Worm (Caenorhabditis elegans) whole organism, young adult: ENCODE results near the gene sna-3.

Source experiments
- cebp-1 ChIP-seq, 2 experiments: fragments of 200-800 bp in 1 of 2; sonication (Bioruptor generic) in 1 of 2; sonication (generic microtip) in 1 of 2; IDR thresholded peaks in 1 of 2; optimal IDR thresholded peaks in 1 of 2; 2 replicates each; pipeline versions ENCODE4 v1.3.6 to Lab custom; 2017 to 2022; ENCODE audit warnings: missing compliant biosample characterization in 2 of 2, missing genetic modification characterization in 2 of 2, mild to moderate bottlenecking in 1 of 2, missing genetic modification reagents in 1 of 2, moderate library complexity in 1 of 2
- die-1 ChIP-seq: sonication (generic microtip); optimal IDR thresholded peaks from 2 replicates; lab custom pipeline; 2016; ENCODE audit warnings: missing genotype, mild to moderate bottlenecking, missing genetic modification characterization, missing compliant biosample characterization
- hlh-12 ChIP-seq: sonication (generic microtip); optimal IDR thresholded peaks from 2 replicates; lab custom pipeline; 2016; ENCODE audit warnings: missing genetic modification characterization, missing compliant biosample characterization
- lir-1 ChIP-seq: fragments of 200-800 bp; sonication (Bioruptor generic); conservative IDR thresholded peaks from 2 replicates; pipeline ENCODE4 v1.3.6; 2022; ENCODE audit warnings: missing genetic modification reagents, missing genetic modification characterization, missing compliant biosample characterization
- nhr-179 ChIP-seq: sonication (generic microtip); optimal IDR thresholded peaks from 2 replicates; lab custom pipeline; 2016; ENCODE audit warnings: mild to moderate bottlenecking, missing genetic modification characterization, missing compliant biosample characterization
- snpc-4 ChIP-seq, 5 experiments: fragments of 150-350 bp in 1 of 5; sonication (generic microtip) in 4 of 5; optimal IDR thresholded peaks; 2 replicates each; lab custom pipeline; 2014 to 2018; ENCODE audit warnings: missing genetic modification characterization in 5 of 5, missing biosample characterization in 3 of 5, antibody characterized with exemption in 2 of 5, mild to moderate bottlenecking in 2 of 5, missing compliant biosample characterization in 2 of 5, missing genotype in 2 of 5, moderate library complexity in 2 of 5, missing genetic modification reagents in 1 of 5
- sptf-2 ChIP-seq: fragments of 200-800 bp; sonication (Bioruptor generic); optimal IDR thresholded peaks from 2 replicates; lab custom pipeline; 2018; ENCODE audit warnings: mild to moderate bottlenecking, missing genetic modification characterization, missing compliant biosample characterization
- unc-62 ChIP-seq: fragments of 150-350 bp; optimal IDR thresholded peaks from 2 replicates; lab custom pipeline; 2014; ENCODE audit warnings: missing biosample characterization, missing genetic modification reagents, missing genetic modification characterization

DNA sequence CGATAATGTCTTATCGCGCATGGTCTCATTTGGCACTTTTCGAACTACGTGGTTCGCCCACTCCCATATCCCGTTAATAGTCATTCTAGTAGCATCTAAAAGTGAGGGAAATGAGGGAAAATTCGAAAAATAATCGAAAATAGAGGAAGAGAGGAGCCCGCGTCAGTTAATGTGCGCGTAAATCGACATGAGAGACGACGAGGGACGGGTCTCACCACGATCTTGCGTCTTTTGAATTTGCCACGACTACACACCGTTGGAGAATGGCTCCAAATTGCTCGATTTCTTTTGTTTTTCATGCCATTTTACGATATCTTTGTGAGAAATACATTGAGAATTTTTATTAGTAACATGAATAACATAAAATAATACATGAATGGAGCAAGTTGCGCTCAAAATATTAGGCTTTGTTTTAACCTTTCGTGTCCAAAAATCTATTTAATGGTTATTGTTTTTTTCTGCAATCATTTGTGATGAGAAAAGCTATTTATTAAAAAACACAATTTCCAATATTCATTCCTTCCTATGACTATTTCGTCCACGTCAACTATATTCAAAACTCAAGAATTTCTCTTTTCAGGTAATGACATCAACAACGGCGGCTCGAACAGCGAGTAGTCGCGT is 42.2 kb upstream of the sna-3 start, which contains the start of the genes gen-1 and stt-3:
- TF ChIP-seq cebp-1 (GFP tag; IDR thresholded peaks at IDR 0.05; lab: Robert Waterston, UW) (no peak), cebp-1 (tag; optimal IDR thresholded peaks at IDR 0.05; lab: Kevin White, UChicago) (no peak), die-1 (tag; lab: Kevin White, UChicago) (no peak), sptf-2 (GFP tag; lab: Kevin White, UChicago) (no peak), lir-1 (GFP tag; lab: Robert Waterston, UW) (no peak), unc-62 (GFP tag; lab: Kevin White, UChicago) (no peak), nhr-179 (tag; lab: Kevin White, UChicago) (no peak), hlh-12 (tag; lab: Kevin White, UChicago) (no peak), snpc-4 (GFP tag; optimal IDR thresholded peaks at IDR 0.05; lab: Kevin White, UChicago) (no peak), snpc-4 (tag; optimal IDR thresholded peaks at IDR 0.05; lab: Kevin White, UChicago) (no peak)
